Fruit fly (Drosophila melanogaster): ENCODE results near the gene verm.
A peak's percentile ranks its signal among the peaks of the same experiment; 100 is the strongest.

Gene verm

dm6 chr3L:19687200-19687687 lies 7.8 kb downstream of the verm start, which contains the start of the genes CG8765 and Gbeta76C (continued):
- TF ChIP-seq Blimp-1 (GFP tag; optimal IDR thresholded peaks at IDR 0.05) (no peak), Hr51 (GFP tag; optimal IDR thresholded peaks at IDR 0.05) (no peak), row (GFP tag; IDR thresholded peaks at IDR 0.05) (peak; percentile 57; the same call in 2 of the 3 replicates), CG1233 (GFP tag; optimal IDR thresholded peaks at IDR 0.05) (no peak), Rfx (GFP tag; IDR thresholded peaks at IDR 0.05) (peak; percentile 75), eyg (GFP tag; optimal IDR thresholded peaks at IDR 0.05) (no peak), B-H1 (GFP tag; IDR thresholded peaks at IDR 0.05) (no peak), chm (GFP tag; IDR thresholded peaks at IDR 0.05) (0 out of 2 replicates have a peak, but pooled peaks have one; percentile 41), Eip74EF (GFP tag; optimal IDR thresholded peaks at IDR 0.05) (no peak), CG10654 (GFP tag; optimal IDR thresholded peaks at IDR 0.05) (peak; percentile 7), CG12942 (GFP tag; optimal IDR thresholded peaks at IDR 0.05) (peak; percentile 24), HLH4C (GFP tag; IDR thresholded peaks at IDR 0.05; ENCODE audit: partially characterized antibody) (no peak), danr (GFP tag; IDR thresholded peaks at IDR 0.05) (no peak), HLH3B (GFP tag; IDR thresholded peaks at IDR 0.05) (no peak), CG17802 (tag; optimal IDR thresholded peaks at IDR 0.05) (no peak), inv (GFP tag; IDR thresholded peaks at IDR 0.05; ENCODE audit: partially characterized antibody) (peak; percentile 16; the same call in 1 of the 2 replicates), CG14965 (GFP tag; optimal IDR thresholded peaks at IDR 0.05; ENCODE audit: borderline replicate concordance) (no peak), hb (GFP tag; IDR thresholded peaks at IDR 0.05; ENCODE audit: partially characterized antibody) (no peak), gt (GFP tag; IDR thresholded peaks at IDR 0.05) (no peak), MTF-1 (GFP tag; optimal IDR thresholded peaks at IDR 0.05; ENCODE audit: borderline replicate concordance) (no peak), CrebB (tag; optimal IDR thresholded peaks at IDR 0.05) (peak; percentile 14), CG4424 (GFP tag; optimal IDR thresholded peaks at IDR 0.05) (no peak), CG13123 (GFP tag; optimal IDR thresholded peaks at IDR 0.05) (peak; percentile 24), D19A (tag; optimal IDR thresholded peaks at IDR 0.05) (no peak), CG5180 (GFP tag; optimal IDR thresholded peaks at IDR 0.05) (no peak), CG4730 (GFP tag; IDR thresholded peaks at IDR 0.05) (no peak), CG17361 (GFP tag; IDR thresholded peaks at IDR 0.05) (peak; percentile 29; the same call in 1 of the 3 replicates), br (optimal IDR thresholded peaks at IDR 0.05) (no peak), Mes4 (GFP tag; optimal IDR thresholded peaks at IDR 0.05) (peak; percentile 45), insv (GFP tag; optimal IDR thresholded peaks at IDR 0.05) (peak in 1 of 2 experiments; percentile 66), CG15073 (GFP tag; optimal IDR thresholded peaks at IDR 0.05) (no peak), exex (tag; optimal IDR thresholded peaks at IDR 0.05) (no peak), CG13296 (GFP tag; optimal IDR thresholded peaks at IDR 0.05) (no peak), nau (GFP tag; optimal IDR thresholded peaks at IDR 0.05) (no peak), da (GFP tag; optimal IDR thresholded peaks at IDR 0.05) (no peak), org-1 (GFP tag; optimal IDR thresholded peaks at IDR 0.05) (no peak), CG4820 (GFP tag; optimal IDR thresholded peaks at IDR 0.05) (peak; percentile 36), HLH54F (GFP tag; optimal IDR thresholded peaks at IDR 0.05) (peak; percentile 42), ken (GFP tag; IDR thresholded peaks at IDR 0.05) (0 out of 3 replicates have a peak, but pooled peaks have one; percentile 44), CG12071 (GFP tag; optimal IDR thresholded peaks at IDR 0.05) (no peak), ham (GFP tag; IDR thresholded peaks at IDR 0.05) (no peak), Dad (GFP tag; optimal IDR thresholded peaks at IDR 0.05) (no peak), stwl (tag; optimal IDR thresholded peaks at IDR 0.05) (peak; percentile 90), NC2α (GFP tag; optimal IDR thresholded peaks at IDR 0.05) (peak; percentile 16), gsb-n (tag; optimal IDR thresholded peaks at IDR 0.05) (no peak), Hr3 (GFP tag; optimal IDR thresholded peaks at IDR 0.05) (peak; percentile 9), CG15011 (GFP tag; optimal IDR thresholded peaks at IDR 0.05) (no peak), CG7987 (GFP tag; optimal IDR thresholded peaks at IDR 0.05) (peak; percentile 51), ftz-f1 (GFP tag; optimal IDR thresholded peaks at IDR 0.05) (peak; percentile 70), CG7271 (tag; optimal IDR thresholded peaks at IDR 0.05) (no peak), sima (GFP tag; optimal IDR thresholded peaks at IDR 0.05) (no peak)

Measured in whole organism, embryonic.